Worm (Caenorhabditis elegans) whole organism, young adult: ENCODE data around the gene pes-10.

Experiments
- cebp-1 ChIP-seq, 2 experiments: fragments of 200-800 bp in 1 of 2; sonication (Bioruptor generic) in 1 of 2; sonication (generic microtip) in 1 of 2; IDR thresholded peaks in 1 of 2; optimal IDR thresholded peaks in 1 of 2; 2 replicates each; pipeline versions ENCODE4 v1.3.6 to Lab custom; 2017 to 2022; ENCODE audit warnings: missing compliant biosample characterization in 2 of 2, missing genetic modification characterization in 2 of 2, mild to moderate bottlenecking in 1 of 2, missing genetic modification reagents in 1 of 2, moderate library complexity in 1 of 2
- efl-1 ChIP-seq: fragments of 150-350 bp; optimal IDR thresholded peaks from 2 replicates; lab custom pipeline; 2014; ENCODE audit warnings: missing biosample characterization, missing genetic modification reagents, missing genetic modification characterization
- hsf-1 ChIP-seq: fragments of 200-800 bp; sonication (Bioruptor generic); IDR thresholded peaks from 2 replicates; pipeline ENCODE4 v1.3.6; 2022; ENCODE audit warnings: missing genetic modification reagents, missing genetic modification characterization, missing compliant biosample characterization
- unc-62 ChIP-seq: fragments of 150-350 bp; optimal IDR thresholded peaks from 2 replicates; lab custom pipeline; 2014; ENCODE audit warnings: missing biosample characterization, missing genetic modification reagents, missing genetic modification characterization
- zim-3 ChIP-seq: sonication (generic microtip); optimal IDR thresholded peaks from 2 replicates; lab custom pipeline; 2017; ENCODE audit warnings: mild to moderate bottlenecking, missing genetic modification characterization, moderate library complexity, missing compliant biosample characterization

ce11 chrII:12830347-12830746 lies 17.3 kb downstream of the pes-10 start, which contains the start of gene bcmo-1:
- TF ChIP-seq hsf-1 (GFP tag; lab: Robert Waterston, UW) (no peak), zim-3 (no peak), unc-62 (GFP tag; lab: Kevin White, UChicago) (no peak), efl-1 (GFP tag; lab: Kevin White, UChicago) (no peak), cebp-1 (GFP tag; IDR thresholded peaks at IDR 0.05; lab: Robert Waterston, UW) (no peak), cebp-1 (tag; optimal IDR thresholded peaks at IDR 0.05; lab: Kevin White, UChicago) (no peak)
